Fruit fly (Drosophila melanogaster): Measurements from ENCODE around the gene Cdc7.

Gene Cdc7

dm6 chrX:6638123-6638522, 16.2 kb upstream of the Cdc7 start:
- no peak for TF ChIP-seq toe (GFP tag; optimal IDR thresholded peaks at IDR 0.05)
- TF ChIP-seq tj (GFP tag; optimal IDR thresholded peaks at IDR 0.05) = no peak
- no peak for TF ChIP-seq bab1 (GFP tag; optimal IDR thresholded peaks at IDR 0.05)
- no peak for TF ChIP-seq cnc (optimal IDR thresholded peaks at IDR 0.05)
- TF ChIP-seq Clk (GFP tag; optimal IDR thresholded peaks at IDR 0.05) = no peak
- no peak for TF ChIP-seq cic (GFP tag; optimal IDR thresholded peaks at IDR 0.05)

dm6 chrX:6641602-6642001, 12.7 kb upstream of the Cdc7 start:
- TF ChIP-seq kay (GFP tag; ENCODE audit: borderline replicate concordance) (no peak), Crg-1 (GFP tag; optimal IDR thresholded peaks at IDR 0.05) (no peak), CG7101 (tag; optimal IDR thresholded peaks at IDR 0.05) (peak; percentile 72), toe (GFP tag; optimal IDR thresholded peaks at IDR 0.05) (no peak), pad (GFP tag; optimal IDR thresholded peaks at IDR 0.05) (no peak), CG14711 (tag; optimal IDR thresholded peaks at IDR 0.05) (peak; percentile 57), bab1 (GFP tag; optimal IDR thresholded peaks at IDR 0.05) (peak; percentile 88), CG5204 (GFP tag; optimal IDR thresholded peaks at IDR 0.05) (peak; percentile 4), Clk (GFP tag; optimal IDR thresholded peaks at IDR 0.05) (no peak), cic (GFP tag; optimal IDR thresholded peaks at IDR 0.05) (no peak), CG11617 (GFP tag; optimal IDR thresholded peaks at IDR 0.05) (peak; percentile 1), Hr96 (GFP tag; optimal IDR thresholded peaks at IDR 0.05) (peak; percentile 47), CG33017 (tag; optimal IDR thresholded peaks at IDR 0.05) (no peak), CG7045 (GFP tag; optimal IDR thresholded peaks at IDR 0.05) (no peak), cnc (optimal IDR thresholded peaks at IDR 0.05) (no peak), CG1620 (GFP tag; optimal IDR thresholded peaks at IDR 0.05) (peak; percentile 22), tj (GFP tag; optimal IDR thresholded peaks at IDR 0.05) (no peak)

- no peak for TF ChIP-seq cic (GFP tag; optimal IDR thresholded peaks at IDR 0.05)
- TF ChIP-seq tj (GFP tag; optimal IDR thresholded peaks at IDR 0.05) = peak; percentile 0
- peak; percentile 11 for TF ChIP-seq CG7101 (tag; optimal IDR thresholded peaks at IDR 0.05)
- TF ChIP-seq CG14711 (tag; optimal IDR thresholded peaks at IDR 0.05) = peak; percentile 3
- no peak for TF ChIP-seq kay (GFP tag; ENCODE audit: borderline replicate concordance)
- no peak for TF ChIP-seq toe (GFP tag; optimal IDR thresholded peaks at IDR 0.05)
These were observed 11.6 kb upstream of the Cdc7 start for dm6 chrX:6642593-6643257.

dm6 chrX:6646846-6647245, 7.5 kb upstream of the Cdc7 start:
- no peak for TF ChIP-seq CG5204 (GFP tag; optimal IDR thresholded peaks at IDR 0.05)
- TF ChIP-seq pad (GFP tag; optimal IDR thresholded peaks at IDR 0.05) = no peak
- no peak for TF ChIP-seq toe (GFP tag; optimal IDR thresholded peaks at IDR 0.05)
- no peak for TF ChIP-seq CG14711 (tag; optimal IDR thresholded peaks at IDR 0.05)
- TF ChIP-seq CG33017 (tag; optimal IDR thresholded peaks at IDR 0.05) = no peak
- no peak for TF ChIP-seq CG7101 (tag; optimal IDR thresholded peaks at IDR 0.05)

- TF ChIP-seq CG12768 (GFP tag; optimal IDR thresholded peaks at IDR 0.05) (peak; percentile 89), cnc (optimal IDR thresholded peaks at IDR 0.05) (no peak), CG7101 (tag; optimal IDR thresholded peaks at IDR 0.05) (peak; percentile 93), Hr96 (GFP tag; optimal IDR thresholded peaks at IDR 0.05) (peak; percentile 87), CG11617 (GFP tag; optimal IDR thresholded peaks at IDR 0.05) (peak; percentile 96), Crg-1 (GFP tag; optimal IDR thresholded peaks at IDR 0.05) (peak; percentile 85), CG14711 (tag; optimal IDR thresholded peaks at IDR 0.05) (peak; percentile 83), Mnt (GFP tag; optimal IDR thresholded peaks at IDR 0.05) (peak; percentile 89), CG5204 (GFP tag; optimal IDR thresholded peaks at IDR 0.05) (peak; percentile 86), CG1620 (GFP tag; optimal IDR thresholded peaks at IDR 0.05) (peak; percentile 74), bab1 (GFP tag; optimal IDR thresholded peaks at IDR 0.05) (peak; percentile 88), kay (GFP tag; ENCODE audit: borderline replicate concordance) (no peak), toe (GFP tag; optimal IDR thresholded peaks at IDR 0.05) (peak; percentile 74), cic (GFP tag; optimal IDR thresholded peaks at IDR 0.05) (peak; percentile 79), Clk (GFP tag; optimal IDR thresholded peaks at IDR 0.05) (peak; percentile 62), CG33017 (tag; optimal IDR thresholded peaks at IDR 0.05) (peak; percentile 84), ovo (GFP tag; optimal IDR thresholded peaks at IDR 0.05) (peak; percentile 98), tj (GFP tag; optimal IDR thresholded peaks at IDR 0.05) (peak; percentile 69), pad (GFP tag; optimal IDR thresholded peaks at IDR 0.05) (peak; percentile 81), CG7045 (GFP tag; optimal IDR thresholded peaks at IDR 0.05) (peak; percentile 87)
These were observed 1.8 kb downstream of the Cdc7 start for dm6 chrX:6656023-6656594.

- peak; percentile 16 for TF ChIP-seq Mnt (GFP tag; optimal IDR thresholded peaks at IDR 0.05)
- peak; percentile 14 for TF ChIP-seq CG7045 (GFP tag; optimal IDR thresholded peaks at IDR 0.05)
- TF ChIP-seq CG1620 (GFP tag; optimal IDR thresholded peaks at IDR 0.05) = no peak
- peak; percentile 74 for TF ChIP-seq kay (GFP tag; ENCODE audit: borderline replicate concordance)
- peak in 1 of 2 experiments; percentile 28 for TF ChIP-seq cnc (optimal IDR thresholded peaks at IDR 0.05)
- TF ChIP-seq CG5204 (GFP tag; optimal IDR thresholded peaks at IDR 0.05) = peak; percentile 23
- TF ChIP-seq Crg-1 (GFP tag; optimal IDR thresholded peaks at IDR 0.05) = no peak
- TF ChIP-seq ovo (GFP tag; optimal IDR thresholded peaks at IDR 0.05) = no peak
- peak; percentile 73 for TF ChIP-seq bab1 (GFP tag; optimal IDR thresholded peaks at IDR 0.05)
- TF ChIP-seq tj (GFP tag; optimal IDR thresholded peaks at IDR 0.05) = peak; percentile 92
- TF ChIP-seq toe (GFP tag; optimal IDR thresholded peaks at IDR 0.05) = no peak
- TF ChIP-seq CG14711 (tag; optimal IDR thresholded peaks at IDR 0.05) = peak; percentile 59
- peak; percentile 28 for TF ChIP-seq CG11617 (GFP tag; optimal IDR thresholded peaks at IDR 0.05)
- TF ChIP-seq Hr96 (GFP tag; optimal IDR thresholded peaks at IDR 0.05) = no peak
- TF ChIP-seq CG33017 (tag; optimal IDR thresholded peaks at IDR 0.05) = peak; percentile 71
- peak; percentile 69 for TF ChIP-seq CG7101 (tag; optimal IDR thresholded peaks at IDR 0.05)
- TF ChIP-seq CG12768 (GFP tag; optimal IDR thresholded peaks at IDR 0.05) = peak; percentile 24
- no peak for TF ChIP-seq Clk (GFP tag; optimal IDR thresholded peaks at IDR 0.05)
- peak; percentile 36 for TF ChIP-seq pad (GFP tag; optimal IDR thresholded peaks at IDR 0.05)
- no peak for TF ChIP-seq cic (GFP tag; optimal IDR thresholded peaks at IDR 0.05)
These were observed 2.6 kb downstream of the Cdc7 start for dm6 chrX:6656626-6657558.
